Worm (Caenorhabditis elegans) whole organism, mixed stage, embryonic: ENCODE results near the gene smut-1.

ENCODE experiments used
- M03D4.4 ChIP-seq: sonication (generic microtip); optimal IDR thresholded peaks from 2 replicates; lab custom pipeline; 2017; ENCODE audit warnings: mild to moderate bottlenecking, missing genetic modification characterization, missing compliant biosample characterization
- blmp-1 ChIP-seq: fragments of 150-350 bp; optimal IDR thresholded peaks from 2 replicates; lab custom pipeline; 2014; ENCODE audit warnings: missing biosample characterization, missing genetic modification characterization
- ceh-39 ChIP-seq: fragments of 150-350 bp; optimal IDR thresholded peaks from 2 replicates; lab custom pipeline; 2014; ENCODE audit warnings: missing biosample characterization, missing genetic modification characterization
- ceh-83 ChIP-seq: fragments of 200-800 bp; sonication (Bioruptor generic); optimal IDR thresholded peaks from 2 replicates; lab custom pipeline; 2018; ENCODE audit warnings: mild to moderate bottlenecking, missing genetic modification characterization, missing compliant biosample characterization
- cnd-1 ChIP-seq: fragments of 200-800 bp; sonication (Bioruptor generic); optimal IDR thresholded peaks from 2 replicates; lab custom pipeline; 2018; ENCODE audit warnings: mild to moderate bottlenecking, missing genetic modification characterization, missing compliant biosample characterization
- drap-1 ChIP-seq: fragments of 200-800 bp; sonication (Bioruptor generic); optimal IDR thresholded peaks from 3 replicates; lab custom pipeline; 2018; ENCODE audit warnings: mild to moderate bottlenecking, missing genetic modification characterization, missing compliant biosample characterization
- elt-1 ChIP-seq: sonication (generic microtip); optimal IDR thresholded peaks from 2 replicates; lab custom pipeline; 2017; ENCODE audit warnings: missing genetic modification characterization, mild to moderate bottlenecking, missing compliant biosample characterization, antibody characterized with exemption, moderate library complexity, borderline replicate concordance; ENCODE audit not compliant: insufficient read depth
- elt-3 ChIP-seq: fragments of 150-350 bp; optimal IDR thresholded peaks from 2 replicates; lab custom pipeline; 2014; ENCODE audit warnings: missing biosample characterization, missing genetic modification characterization
- flh-1 ChIP-seq: fragments of 200-800 bp; sonication (Bioruptor generic); optimal IDR thresholded peaks from 2 replicates; lab custom pipeline; 2018; ENCODE audit warnings: mild to moderate bottlenecking, missing genetic modification characterization, moderate library complexity, missing compliant biosample characterization
- ham-2 ChIP-seq: fragments of 200-800 bp; sonication (Bioruptor generic); optimal IDR thresholded peaks from 2 replicates; lab custom pipeline; 2018; ENCODE audit warnings: mild to moderate bottlenecking, missing genetic modification characterization, missing compliant biosample characterization
- hlh-1 ChIP-seq: fragments of 150-350 bp; optimal IDR thresholded peaks from 2 replicates; lab custom pipeline; 2014; ENCODE audit warnings: missing biosample characterization, missing genetic modification reagents, missing genetic modification characterization
- lin-13 ChIP-seq: fragments of 150-350 bp; optimal IDR thresholded peaks from 2 replicates; lab custom pipeline; 2014; ENCODE audit warnings: missing biosample characterization, missing genetic modification characterization
- lin-32 ChIP-seq: fragments of 200-800 bp; sonication (Bioruptor generic); optimal IDR thresholded peaks from 2 replicates; lab custom pipeline; 2018; ENCODE audit warnings: mild to moderate bottlenecking, missing genetic modification characterization, missing compliant biosample characterization
- lsy-2 ChIP-seq: fragments of 150-350 bp; optimal IDR thresholded peaks from 2 replicates; lab custom pipeline; 2014; ENCODE audit warnings: missing biosample characterization, missing genetic modification characterization
- mab-5 ChIP-seq: fragments of 150-350 bp; optimal IDR thresholded peaks from 2 replicates; lab custom pipeline; 2014; ENCODE audit warnings: missing biosample characterization, missing genetic modification characterization
- mep-1 ChIP-seq: fragments of 150-350 bp; optimal IDR thresholded peaks from 2 replicates; lab custom pipeline; 2017; ENCODE audit warnings: missing biosample characterization, missing genetic modification reagents, missing genetic modification characterization, inconsistent platforms
- nhr-12 ChIP-seq: fragments of 150-350 bp; optimal IDR thresholded peaks from 2 replicates; lab custom pipeline; 2014; ENCODE audit warnings: missing biosample characterization, missing genetic modification characterization
- nhr-2 ChIP-seq: fragments of 150-350 bp; optimal IDR thresholded peaks from 2 replicates; lab custom pipeline; 2014; ENCODE audit warnings: missing biosample characterization, missing genetic modification characterization
- nhr-76 ChIP-seq: sonication (generic microtip); optimal IDR thresholded peaks from 2 replicates; lab custom pipeline; 2017; ENCODE audit warnings: missing biosample characterization, missing genetic modification characterization
- pha-4 ChIP-seq: fragments of 150-350 bp; optimal IDR thresholded peaks from 2 replicates; lab custom pipeline; 2018; ENCODE audit warnings: missing biosample characterization, missing genetic modification reagents, missing genetic modification characterization
- sem-2 ChIP-seq: fragments of 200-800 bp; sonication (Bioruptor generic); optimal IDR thresholded peaks from 2 replicates; lab custom pipeline; 2018; ENCODE audit warnings: mild to moderate bottlenecking, missing genetic modification characterization, missing compliant biosample characterization
- snpc-4 ChIP-seq: fragments of 150-350 bp; optimal IDR thresholded peaks from 2 replicates; lab custom pipeline; 2014; ENCODE audit warnings: missing biosample characterization, missing genetic modification characterization
- tbx-8 ChIP-seq: fragments of 200-800 bp; sonication (Bioruptor generic); optimal IDR thresholded peaks from 2 replicates; lab custom pipeline; 2018; ENCODE audit warnings: mild to moderate bottlenecking, missing genetic modification characterization, moderate library complexity, missing compliant biosample characterization
- unc-120 ChIP-seq: sonication (generic microtip); optimal IDR thresholded peaks from 2 replicates; lab custom pipeline; 2017; ENCODE audit warnings: missing genetic modification characterization, missing compliant biosample characterization; ENCODE audit not compliant: poor library complexity, severe bottlenecking
- unc-39 ChIP-seq: fragments of 150-350 bp; optimal IDR thresholded peaks from 2 replicates; lab custom pipeline; 2014; ENCODE audit warnings: missing biosample characterization, missing genetic modification characterization
- unc-62 ChIP-seq: fragments of 150-350 bp; optimal IDR thresholded peaks from 2 replicates; lab custom pipeline; 2014; ENCODE audit warnings: missing biosample characterization, missing genetic modification reagents, missing genetic modification characterization
- zip-8 ChIP-seq: fragments of 150-350 bp; optimal IDR thresholded peaks from 2 replicates; lab custom pipeline; 2014; ENCODE audit warnings: missing biosample characterization, missing genetic modification characterization
- ztf-11 ChIP-seq: fragments of 150-350 bp; optimal IDR thresholded peaks from 2 replicates; lab custom pipeline; 2014; ENCODE audit warnings: missing biosample characterization, missing genetic modification characterization

Gene smut-1

ce11 chrV:6128355-6128754 lies 31.4 kb downstream of the smut-1 start:
- TF ChIP-seq tbx-8 (GFP tag; lab: Kevin White, UChicago) (no peak), ham-2 (GFP tag; lab: Kevin White, UChicago) (no peak), drap-1 (no peak), ztf-11 (tag; lab: Kevin White, UChicago) (no peak), mab-5 (tag; lab: Kevin White, UChicago) (no peak), unc-120 (tag; lab: Kevin White, UChicago) (no peak), nhr-2 (tag; lab: Kevin White, UChicago) (no peak)

ce11 chrV:6131100-6131499 lies 34.2 kb downstream of the smut-1 start, which contains the start of gene exp-2:
Gene exp-2 (plus strand): TSS chrV:6131400.
- TF ChIP-seq lin-32 (GFP tag; lab: Kevin White, UChicago) (no peak), M03D4.4 (tag; lab: Kevin White, UChicago) (no peak), hlh-1 (no peak), snpc-4 (tag; lab: Kevin White, UChicago) (no peak), blmp-1 (tag; lab: Kevin White, UChicago) (no peak), ztf-11 (tag; lab: Kevin White, UChicago) (no peak), unc-120 (tag; lab: Kevin White, UChicago) (no peak), elt-1 (tag; lab: Kevin White, UChicago) (no peak), ham-2 (GFP tag; lab: Kevin White, UChicago) (no peak), sem-2 (no peak), ceh-39 (tag; lab: Kevin White, UChicago) (no peak), pha-4 (tag; lab: Kevin White, UChicago) (no peak), cnd-1 (tag; lab: Kevin White, UChicago) (no peak), elt-3 (tag; lab: Kevin White, UChicago) (no peak), nhr-76 (no peak), nhr-12 (tag; lab: Kevin White, UChicago) (no peak), mep-1 (tag; lab: Kevin White, UChicago) (no peak), tbx-8 (GFP tag; lab: Kevin White, UChicago) (no peak), zip-8 (tag; lab: Kevin White, UChicago) (no peak)

- no peak for TF ChIP-seq elt-1 (tag; lab: Kevin White, UChicago)
- no peak for TF ChIP-seq ham-2 (GFP tag; lab: Kevin White, UChicago)
- TF ChIP-seq ztf-11 (tag; lab: Kevin White, UChicago), result no peak
- TF ChIP-seq zip-8 (tag; lab: Kevin White, UChicago), result no peak
- TF ChIP-seq M03D4.4 (tag; lab: Kevin White, UChicago), result no peak
- TF ChIP-seq pha-4 (tag; lab: Kevin White, UChicago), result no peak
Observed at ce11 chrV:6135428-6135827, 38.5 kb downstream of the smut-1 start.

- no peak for TF ChIP-seq cnd-1 (tag; lab: Kevin White, UChicago)
- no peak for TF ChIP-seq unc-62 (GFP tag; lab: Kevin White, UChicago)
- TF ChIP-seq nhr-2 (tag; lab: Kevin White, UChicago), result no peak
- TF ChIP-seq ceh-39 (tag; lab: Kevin White, UChicago), result no peak
- no peak for TF ChIP-seq unc-39 (tag; lab: Kevin White, UChicago)
- TF ChIP-seq ceh-83 (GFP tag; lab: Kevin White, UChicago), result no peak
- no peak for TF ChIP-seq lin-13 (tag; lab: Kevin White, UChicago)
- TF ChIP-seq lsy-2 (tag; lab: Kevin White, UChicago), result no peak
- no peak for TF ChIP-seq mep-1 (tag; lab: Kevin White, UChicago)
- TF ChIP-seq drap-1, result no peak
- no peak for TF ChIP-seq lin-32 (GFP tag; lab: Kevin White, UChicago)
- no peak for TF ChIP-seq flh-1
- TF ChIP-seq ztf-11 (tag; lab: Kevin White, UChicago), result no peak
- no peak for TF ChIP-seq ham-2 (GFP tag; lab: Kevin White, UChicago)
- no peak for TF ChIP-seq elt-1 (tag; lab: Kevin White, UChicago)
- TF ChIP-seq nhr-12 (tag; lab: Kevin White, UChicago), result no peak
- no peak for TF ChIP-seq unc-120 (tag; lab: Kevin White, UChicago)
- TF ChIP-seq, all 35 proteins: peak for 0
Observed at ce11 chrV:6138167-6138566, 41.3 kb downstream of the smut-1 start.
